Worm (Caenorhabditis elegans) whole organism, mixed stage, embryonic: ENCODE data around the gene cyp-13B2.

Source experiments
- bed-3 ChIP-seq: fragments of 200-800 bp; sonication (Bioruptor generic); optimal IDR thresholded peaks from 3 replicates; lab custom pipeline; 2018; ENCODE audit warnings: mild to moderate bottlenecking, missing genetic modification characterization, moderate library complexity, missing compliant biosample characterization
- blmp-1 ChIP-seq: fragments of 150-350 bp; optimal IDR thresholded peaks from 2 replicates; lab custom pipeline; 2014; ENCODE audit warnings: missing biosample characterization, missing genetic modification characterization
- ceh-83 ChIP-seq: fragments of 200-800 bp; sonication (Bioruptor generic); optimal IDR thresholded peaks from 2 replicates; lab custom pipeline; 2018; ENCODE audit warnings: mild to moderate bottlenecking, missing genetic modification characterization, missing compliant biosample characterization
- ces-1 ChIP-seq: fragments of 150-350 bp; optimal IDR thresholded peaks from 2 replicates; lab custom pipeline; 2014; ENCODE audit warnings: missing biosample characterization, missing genetic modification reagents, missing genetic modification characterization
- cnd-1 ChIP-seq: fragments of 200-800 bp; sonication (Bioruptor generic); optimal IDR thresholded peaks from 2 replicates; lab custom pipeline; 2018; ENCODE audit warnings: mild to moderate bottlenecking, missing genetic modification characterization, missing compliant biosample characterization
- drap-1 ChIP-seq: fragments of 200-800 bp; sonication (Bioruptor generic); optimal IDR thresholded peaks from 3 replicates; lab custom pipeline; 2018; ENCODE audit warnings: mild to moderate bottlenecking, missing genetic modification characterization, missing compliant biosample characterization
- elt-1 ChIP-seq: sonication (generic microtip); optimal IDR thresholded peaks from 2 replicates; lab custom pipeline; 2017; ENCODE audit warnings: missing genetic modification characterization, mild to moderate bottlenecking, missing compliant biosample characterization, antibody characterized with exemption, moderate library complexity, borderline replicate concordance; ENCODE audit not compliant: insufficient read depth
- elt-3 ChIP-seq: fragments of 150-350 bp; optimal IDR thresholded peaks from 2 replicates; lab custom pipeline; 2014; ENCODE audit warnings: missing biosample characterization, missing genetic modification characterization
- flh-1 ChIP-seq: fragments of 200-800 bp; sonication (Bioruptor generic); optimal IDR thresholded peaks from 2 replicates; lab custom pipeline; 2018; ENCODE audit warnings: mild to moderate bottlenecking, missing genetic modification characterization, moderate library complexity, missing compliant biosample characterization
- ham-2 ChIP-seq: fragments of 200-800 bp; sonication (Bioruptor generic); optimal IDR thresholded peaks from 2 replicates; lab custom pipeline; 2018; ENCODE audit warnings: mild to moderate bottlenecking, missing genetic modification characterization, missing compliant biosample characterization
- hlh-1 ChIP-seq: fragments of 150-350 bp; optimal IDR thresholded peaks from 2 replicates; lab custom pipeline; 2014; ENCODE audit warnings: missing biosample characterization, missing genetic modification reagents, missing genetic modification characterization
- lin-13 ChIP-seq: fragments of 150-350 bp; optimal IDR thresholded peaks from 2 replicates; lab custom pipeline; 2014; ENCODE audit warnings: missing biosample characterization, missing genetic modification characterization
- lin-32 ChIP-seq: fragments of 200-800 bp; sonication (Bioruptor generic); optimal IDR thresholded peaks from 2 replicates; lab custom pipeline; 2018; ENCODE audit warnings: mild to moderate bottlenecking, missing genetic modification characterization, missing compliant biosample characterization
- lsy-2 ChIP-seq: fragments of 150-350 bp; optimal IDR thresholded peaks from 2 replicates; lab custom pipeline; 2014; ENCODE audit warnings: missing biosample characterization, missing genetic modification characterization
- mab-5 ChIP-seq: fragments of 150-350 bp; optimal IDR thresholded peaks from 2 replicates; lab custom pipeline; 2014; ENCODE audit warnings: missing biosample characterization, missing genetic modification characterization
- mep-1 ChIP-seq: fragments of 150-350 bp; optimal IDR thresholded peaks from 2 replicates; lab custom pipeline; 2017; ENCODE audit warnings: missing biosample characterization, missing genetic modification reagents, missing genetic modification characterization, inconsistent platforms
- mls-2 ChIP-seq: sonication (generic microtip); optimal IDR thresholded peaks from 2 replicates; lab custom pipeline; 2016; ENCODE audit warnings: mild to moderate bottlenecking, missing genetic modification characterization, moderate library complexity, missing compliant biosample characterization
- nhr-12 ChIP-seq: fragments of 150-350 bp; optimal IDR thresholded peaks from 2 replicates; lab custom pipeline; 2014; ENCODE audit warnings: missing biosample characterization, missing genetic modification characterization
- nhr-237 ChIP-seq: fragments of 150-350 bp; optimal IDR thresholded peaks from 2 replicates; lab custom pipeline; 2014; ENCODE audit warnings: missing biosample characterization, missing genetic modification characterization
- nhr-28 ChIP-seq: fragments of 150-350 bp; optimal IDR thresholded peaks from 2 replicates; lab custom pipeline; 2014; ENCODE audit warnings: missing biosample characterization, missing genetic modification characterization
- pha-4 ChIP-seq: fragments of 150-350 bp; optimal IDR thresholded peaks from 2 replicates; lab custom pipeline; 2018; ENCODE audit warnings: missing biosample characterization, missing genetic modification reagents, missing genetic modification characterization
- sem-2 ChIP-seq: fragments of 200-800 bp; sonication (Bioruptor generic); optimal IDR thresholded peaks from 2 replicates; lab custom pipeline; 2018; ENCODE audit warnings: mild to moderate bottlenecking, missing genetic modification characterization, missing compliant biosample characterization
- snpc-4 ChIP-seq: fragments of 150-350 bp; optimal IDR thresholded peaks from 2 replicates; lab custom pipeline; 2014; ENCODE audit warnings: missing biosample characterization, missing genetic modification characterization
- sptf-1 ChIP-seq: sonication (generic microtip); optimal IDR thresholded peaks from 2 replicates; lab custom pipeline; 2017; ENCODE audit warnings: mild to moderate bottlenecking, missing genetic modification characterization, moderate library complexity, missing compliant biosample characterization
- tbx-8 ChIP-seq: fragments of 200-800 bp; sonication (Bioruptor generic); optimal IDR thresholded peaks from 2 replicates; lab custom pipeline; 2018; ENCODE audit warnings: mild to moderate bottlenecking, missing genetic modification characterization, moderate library complexity, missing compliant biosample characterization
- unc-120 ChIP-seq: sonication (generic microtip); optimal IDR thresholded peaks from 2 replicates; lab custom pipeline; 2017; ENCODE audit warnings: missing genetic modification characterization, missing compliant biosample characterization; ENCODE audit not compliant: poor library complexity, severe bottlenecking
- unc-39 ChIP-seq: fragments of 150-350 bp; optimal IDR thresholded peaks from 2 replicates; lab custom pipeline; 2014; ENCODE audit warnings: missing biosample characterization, missing genetic modification characterization
- unc-62 ChIP-seq: fragments of 150-350 bp; optimal IDR thresholded peaks from 2 replicates; lab custom pipeline; 2014; ENCODE audit warnings: missing biosample characterization, missing genetic modification reagents, missing genetic modification characterization
- zip-8 ChIP-seq: fragments of 150-350 bp; optimal IDR thresholded peaks from 2 replicates; lab custom pipeline; 2014; ENCODE audit warnings: missing biosample characterization, missing genetic modification characterization
- ztf-11 ChIP-seq: fragments of 150-350 bp; optimal IDR thresholded peaks from 2 replicates; lab custom pipeline; 2014; ENCODE audit warnings: missing biosample characterization, missing genetic modification characterization

cyp-13B2 gene

ce11 chrX:14252042-14252441, 26.7 kb downstream of the cyp-13B2 start, which contains the start of gene E02H4.6:
E02H4.6 (minus strand) TSS chrX:14252142.
- no peak for TF ChIP-seq lsy-2
- no peak for TF ChIP-seq elt-1 (tag; lab: Kevin White, UChicago)
- no peak for TF ChIP-seq bed-3 (GFP tag; lab: Kevin White, UChicago)
- TF ChIP-seq nhr-28 (tag; lab: Kevin White, UChicago): no peak
- no peak for TF ChIP-seq tbx-8 (GFP tag; lab: Kevin White, UChicago)
- TF ChIP-seq elt-3 (tag; lab: Kevin White, UChicago): no peak
- TF ChIP-seq pha-4 (tag; lab: Kevin White, UChicago): no peak
- TF ChIP-seq mls-2 (tag; lab: Kevin White, UChicago): no peak
- TF ChIP-seq lin-13: no peak

DNA sequence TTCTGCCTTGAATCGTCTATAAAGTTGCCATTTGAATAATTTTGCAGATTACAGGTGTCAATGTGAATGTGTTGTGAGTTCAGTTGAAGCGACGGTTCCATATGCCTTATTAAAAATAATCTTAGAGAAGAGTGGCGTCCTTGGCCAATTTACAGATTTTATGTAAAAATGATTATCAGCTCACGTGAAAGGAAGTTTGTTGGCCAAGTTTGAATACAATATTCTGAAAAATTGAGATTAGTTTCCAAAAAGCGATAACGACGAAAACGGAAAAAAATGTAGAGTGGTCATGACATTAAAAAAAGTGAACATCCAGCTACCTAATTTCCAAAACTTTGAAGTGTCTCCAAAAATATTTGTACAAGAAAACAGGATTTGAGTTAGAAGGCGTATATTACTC, 29.7 kb downstream of the cyp-13B2 start, which contains the start of gene E02H4.5:
TSS of gene E02H4.5 (minus strand) at position 101 of the 400 bp plus-strand sequence.
- TF ChIP-seq unc-120 (tag; lab: Kevin White, UChicago) (no peak), snpc-4 (no peak), ceh-83 (GFP tag; lab: Kevin White, UChicago) (no peak), nhr-12 (tag; lab: Kevin White, UChicago) (no peak), ztf-11 (tag; lab: Kevin White, UChicago) (no peak), flh-1 (no peak), hlh-1 (tag; lab: Kevin White, UChicago) (no peak), unc-39 (tag; lab: Kevin White, UChicago) (no peak)

DNA sequence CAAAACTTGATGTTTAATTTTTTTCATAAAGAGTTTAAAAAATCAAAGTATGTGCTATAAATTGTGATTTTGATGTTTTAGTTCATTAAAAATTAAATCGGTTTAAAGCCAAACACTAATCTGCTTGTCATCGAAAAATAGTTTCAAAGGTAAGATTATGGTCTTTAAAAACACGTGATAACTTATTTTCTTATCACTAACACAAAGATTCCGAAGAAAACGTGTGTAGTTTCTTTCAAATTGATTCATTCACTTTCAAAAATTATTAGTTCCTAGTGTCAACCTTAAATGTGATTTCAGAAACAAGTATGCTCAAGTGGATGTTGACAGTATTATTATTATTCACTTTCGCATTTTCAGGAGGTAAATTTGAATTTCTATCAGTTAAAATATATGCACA, 30.6 kb downstream of the cyp-13B2 start, which contains the start of gene E02H4.7:
TSS of gene E02H4.7 (plus strand) at position 301 of the 400 bp plus-strand sequence.
- TF ChIP-seq hlh-1 (tag; lab: Kevin White, UChicago) (no peak), mab-5 (no peak), bed-3 (GFP tag; lab: Kevin White, UChicago) (no peak), drap-1 (no peak), unc-39 (tag; lab: Kevin White, UChicago) (no peak), sem-2 (no peak), elt-3 (tag; lab: Kevin White, UChicago) (no peak), flh-1 (no peak), lin-13 (no peak), nhr-28 (tag; lab: Kevin White, UChicago) (no peak), tbx-8 (GFP tag; lab: Kevin White, UChicago) (no peak), lin-32 (GFP tag; lab: Kevin White, UChicago) (no peak), sptf-1 (no peak), zip-8 (no peak), ceh-83 (GFP tag; lab: Kevin White, UChicago) (no peak), ces-1 (no peak), blmp-1 (tag; lab: Kevin White, UChicago) (no peak), nhr-237 (no peak)
- TF ChIP-seq, all 35 proteins: peak for 0

ce11 chrX:14257661-14258060, 32.3 kb downstream of the cyp-13B2 start, which contains the start of gene E02H4.4:
E02H4.4 (plus strand) TSS chrX:14257961.
- TF ChIP-seq sem-2: no peak
- TF ChIP-seq mab-5: no peak
- TF ChIP-seq, all 35 proteins: peak for 0

DNA sequence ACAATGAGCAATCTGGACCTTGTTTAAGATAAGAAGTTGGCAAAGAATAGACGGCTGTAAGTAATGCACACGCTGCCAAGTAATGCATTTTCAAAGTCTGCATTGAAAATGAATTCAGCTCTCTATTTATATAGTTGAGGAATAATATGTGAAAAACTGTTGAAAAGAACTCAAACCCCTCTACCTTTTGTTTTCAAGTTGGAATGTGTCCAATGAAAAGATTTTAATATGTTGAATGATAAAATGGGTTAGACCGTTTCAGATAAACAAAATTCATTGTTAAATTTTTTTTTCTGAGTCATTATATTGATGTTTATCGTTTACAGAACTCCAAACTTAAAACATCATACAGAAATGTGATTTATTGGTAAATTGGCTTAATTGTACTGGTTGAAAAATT, 38.1 kb downstream of the cyp-13B2 start, which contains the start of gene E02H4.8:
TSS of gene E02H4.8 (minus strand) at position 101 of the 400 bp plus-strand sequence.
- no peak for TF ChIP-seq mep-1 (tag; lab: Kevin White, UChicago)
- no peak for TF ChIP-seq mls-2 (tag; lab: Kevin White, UChicago)
- no peak for TF ChIP-seq ham-2 (GFP tag; lab: Kevin White, UChicago)
- no peak for TF ChIP-seq elt-3 (tag; lab: Kevin White, UChicago)
- no peak for TF ChIP-seq hlh-1 (tag; lab: Kevin White, UChicago)
- TF ChIP-seq, all 35 proteins: peak for 0

DNA sequence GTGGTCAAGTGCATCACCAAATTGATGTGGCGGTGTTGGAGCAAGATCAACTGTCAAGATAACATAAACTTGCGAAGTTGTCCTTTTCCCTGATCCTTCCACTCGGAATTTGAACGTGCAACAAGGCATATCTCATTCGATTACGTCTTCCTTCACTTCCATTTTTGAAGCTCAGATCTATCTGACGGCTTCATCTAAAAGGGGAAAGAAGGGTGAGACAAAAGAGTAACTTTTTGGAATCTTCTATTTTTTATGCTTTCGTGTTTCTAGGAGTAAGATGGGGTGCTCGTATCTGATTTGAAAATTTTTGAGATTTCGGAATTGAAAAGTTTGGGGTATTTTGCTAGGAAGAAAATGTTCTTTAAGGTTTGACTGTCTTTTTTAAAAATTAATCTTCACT, 41.8 kb downstream of the cyp-13B2 start:
- no peak for TF ChIP-seq pha-4 (tag; lab: Kevin White, UChicago)

ce11 chrX:14267781-14268180, 42.4 kb downstream of the cyp-13B2 start, which contains the start of gene del-1:
del-1 (plus strand) TSS chrX:14268081.
- TF ChIP-seq elt-1 (tag; lab: Kevin White, UChicago): no peak
- no peak for TF ChIP-seq cnd-1 (tag; lab: Kevin White, UChicago)
- TF ChIP-seq unc-62 (GFP tag; lab: Kevin White, UChicago): no peak
- TF ChIP-seq lin-13: no peak
- no peak for TF ChIP-seq mab-5
- no peak for TF ChIP-seq drap-1
- no peak for TF ChIP-seq ztf-11 (tag; lab: Kevin White, UChicago)
- TF ChIP-seq ces-1: no peak
- TF ChIP-seq unc-39 (tag; lab: Kevin White, UChicago): no peak
- no peak for TF ChIP-seq mls-2 (tag; lab: Kevin White, UChicago)
